Worm (Caenorhabditis elegans) whole organism, L4 larva: Measurements from ENCODE around the gene nipa-1.

Experiments used
- D1046.2 ChIP-seq: fragments of 200-800 bp; sonication (Bioruptor generic); IDR thresholded peaks from 2 replicates; pipeline ENCODE4 v1.3.6; 2022; ENCODE audit warnings: missing genetic modification characterization, missing compliant biosample characterization
- F10B5.3 ChIP-seq: sonication (generic microtip); optimal IDR thresholded peaks from 2 replicates; lab custom pipeline; 2016; ENCODE audit warnings: mild to moderate bottlenecking, missing genetic modification characterization, missing compliant biosample characterization
- F37D6.2 ChIP-seq: sonication (generic microtip); optimal IDR thresholded peaks from 2 replicates; lab custom pipeline; 2016; ENCODE audit warnings: mild to moderate bottlenecking, missing genetic modification characterization, missing compliant biosample characterization
- F44E2.7 ChIP-seq: fragments of 200-800 bp; sonication (Bioruptor generic); IDR thresholded peaks from 2 replicates; pipeline ENCODE4 v2.1.2; 2022; ENCODE audit warnings: missing genetic modification characterization, missing compliant biosample characterization
- T20F7.1 ChIP-seq: fragments of 200-800 bp; sonication (Bioruptor generic); optimal IDR thresholded peaks from 2 replicates; lab custom pipeline; 2018; ENCODE audit warnings: mild to moderate bottlenecking, missing genetic modification characterization, missing compliant biosample characterization
- Y5F2A.4 ChIP-seq: fragments of 200-800 bp; sonication (Bioruptor generic); optimal IDR thresholded peaks from 2 replicates; lab custom pipeline; 2018; ENCODE audit warnings: mild to moderate bottlenecking, missing genetic modification characterization, missing compliant biosample characterization
- ZK337.2 ChIP-seq: fragments of 200-800 bp; sonication (Bioruptor generic); IDR thresholded peaks from 2 replicates; pipeline ENCODE4 v1.3.6; 2022; ENCODE audit warnings: missing genetic modification reagents, missing genetic modification characterization, missing compliant biosample characterization
- ama-1 ChIP-seq: fragments of 150-350 bp; optimal IDR thresholded peaks from 2 replicates; lab custom pipeline; 2014; ENCODE audit warnings: inconsistent platforms, mixed read lengths
- attf-4 ChIP-seq: sonication (generic microtip); optimal IDR thresholded peaks from 3 replicates; lab custom pipeline; 2017; ENCODE audit warnings: missing biosample characterization, missing genetic modification characterization
- ceh-28 ChIP-seq: fragments of 150-350 bp; optimal IDR thresholded peaks from 2 replicates; lab custom pipeline; 2014; ENCODE audit warnings: missing biosample characterization, missing genetic modification reagents, missing genetic modification characterization
- ceh-32 ChIP-seq: sonication (generic microtip); optimal IDR thresholded peaks from 2 replicates; lab custom pipeline; 2016; ENCODE audit warnings: mild to moderate bottlenecking, missing genetic modification characterization, missing compliant biosample characterization; ENCODE audit not compliant: poor library complexity
- ceh-62 ChIP-seq: sonication (generic microtip); optimal IDR thresholded peaks from 2 replicates; lab custom pipeline; 2017; ENCODE audit warnings: missing biosample characterization, missing genetic modification characterization
- ces-1 ChIP-seq: fragments of 150-350 bp; sonication (generic microtip); optimal IDR thresholded peaks from 4 replicates; lab custom pipeline; 2014; ENCODE audit warnings: missing biosample characterization, missing genetic modification reagents, missing genetic modification characterization
- ctbp-1 ChIP-seq: fragments of 200-800 bp; sonication (Bioruptor generic); IDR thresholded peaks from 2 replicates; pipeline ENCODE4 v1.3.6; 2022; ENCODE audit warnings: missing genetic modification reagents, missing genetic modification characterization, missing compliant biosample characterization
- daf-12 ChIP-seq: fragments of 150-350 bp; optimal IDR thresholded peaks from 2 replicates; lab custom pipeline; 2014; ENCODE audit warnings: missing biosample characterization, missing genetic modification reagents, missing genetic modification characterization
- dmd-8 ChIP-seq: fragments of 200-800 bp; sonication (Bioruptor generic); IDR thresholded peaks from 2 replicates; pipeline ENCODE4 v1.3.6; 2022; ENCODE audit warnings: missing genetic modification characterization, missing compliant biosample characterization
- dve-1 ChIP-seq: sonication (generic microtip); optimal IDR thresholded peaks from 2 replicates; lab custom pipeline; 2017; ENCODE audit warnings: antibody characterized with exemption, mild to moderate bottlenecking, missing genetic modification characterization, missing compliant biosample characterization; ENCODE audit not compliant: insufficient read depth
- egl-43 ChIP-seq: fragments of 200-800 bp; sonication (Bioruptor generic); IDR thresholded peaks from 2 replicates; pipeline ENCODE4 v1.3.6; 2022; ENCODE audit warnings: missing genetic modification reagents, missing genetic modification characterization, missing compliant biosample characterization
- fkh-10 ChIP-seq: fragments of 150-350 bp; optimal IDR thresholded peaks from 2 replicates; lab custom pipeline; 2014; ENCODE audit warnings: missing biosample characterization, missing genetic modification reagents, missing genetic modification characterization
- gei-8 ChIP-seq: fragments of 200-800 bp; sonication (Bioruptor generic); optimal IDR thresholded peaks from 2 replicates; lab custom pipeline; 2018; ENCODE audit warnings: mild to moderate bottlenecking, missing genetic modification characterization, missing compliant biosample characterization
- hlh-11 ChIP-seq: fragments of 200-800 bp; sonication (Bioruptor generic); optimal IDR thresholded peaks from 2 replicates; lab custom pipeline; 2018; ENCODE audit warnings: mild to moderate bottlenecking, missing genetic modification characterization, missing compliant biosample characterization
- hlh-30 ChIP-seq: sonication (generic microtip); optimal IDR thresholded peaks from 2 replicates; lab custom pipeline; 2017; ENCODE audit warnings: antibody characterized with exemption, mild to moderate bottlenecking, missing genetic modification characterization, missing compliant biosample characterization; ENCODE audit not compliant: insufficient read depth
- lim-7 ChIP-seq: fragments of 200-800 bp; sonication (Bioruptor generic); IDR thresholded peaks from 2 replicates; pipeline ENCODE4 v1.3.6; 2022; ENCODE audit warnings: missing genetic modification characterization, missing compliant biosample characterization
- lin-13 ChIP-seq: fragments of 150-350 bp; optimal IDR thresholded peaks from 2 replicates; lab custom pipeline; 2014; ENCODE audit warnings: missing biosample characterization, missing genetic modification reagents, missing genetic modification characterization
- lin-38 ChIP-seq: fragments of 200-800 bp; sonication (Bioruptor generic); IDR thresholded peaks from 2 replicates; pipeline ENCODE4 v1.3.6; 2022; ENCODE audit warnings: missing genetic modification reagents, missing genetic modification characterization, missing compliant biosample characterization
- lin-39 ChIP-seq: fragments of 150-350 bp; optimal IDR thresholded peaks from 2 replicates; lab custom pipeline; 2014; ENCODE audit warnings: missing biosample characterization, missing genetic modification reagents, missing genetic modification characterization
- lsy-2 ChIP-seq, 2 experiments: fragments of 150-350 bp in 1 of 2; sonication (generic microtip) in 1 of 2; optimal IDR thresholded peaks; 2 replicates each; lab custom pipeline; 2014 to 2017; ENCODE audit warnings: missing biosample characterization in 2 of 2, missing genetic modification characterization in 2 of 2
- madf-5 ChIP-seq, 2 experiments: fragments of 200-800 bp; sonication (Bioruptor generic); IDR thresholded peaks; 2 replicates each; pipeline ENCODE4 v1.3.6; 2022; ENCODE audit warnings: missing compliant biosample characterization in 2 of 2, missing genetic modification characterization in 2 of 2
- madf-9 ChIP-seq: fragments of 200-800 bp; sonication (Bioruptor generic); conservative IDR thresholded peaks from 2 replicates; pipeline ENCODE4 v1.3.6; 2022; ENCODE audit warnings: missing genetic modification reagents, missing genetic modification characterization, missing compliant biosample characterization
- mdl-1 ChIP-seq, 2 experiments: fragments of 150-350 bp in 1 of 2; sonication (generic microtip) in 1 of 2; optimal IDR thresholded peaks; 2 replicates each; lab custom pipeline; 2014 to 2017; ENCODE audit warnings: missing biosample characterization in 2 of 2, missing genetic modification characterization in 2 of 2
- mdt-29 ChIP-seq: fragments of 200-800 bp; sonication (Bioruptor generic); IDR thresholded peaks from 2 replicates; pipeline ENCODE4 v1.3.6; 2022; ENCODE audit warnings: missing genetic modification reagents, missing genetic modification characterization, missing compliant biosample characterization
- mxl-3 ChIP-seq: fragments of 200-800 bp; sonication (Bioruptor generic); optimal IDR thresholded peaks from 2 replicates; lab custom pipeline; 2018; ENCODE audit warnings: mild to moderate bottlenecking, missing genetic modification characterization, missing compliant biosample characterization
- nhr-77 ChIP-seq: fragments of 150-350 bp; optimal IDR thresholded peaks from 2 replicates; lab custom pipeline; 2014; ENCODE audit warnings: missing biosample characterization, missing genetic modification characterization
- pha-4 ChIP-seq, 2 experiments: fragments of 150-350 bp in 1 of 2; fragments of 200-800 bp in 1 of 2; sonication (Bioruptor generic) in 1 of 2; IDR thresholded peaks in 1 of 2; optimal IDR thresholded peaks in 1 of 2; 2 replicates each; pipeline versions ENCODE4 v1.3.6 to Lab custom; 2014 to 2022; ENCODE audit warnings: missing genetic modification characterization in 2 of 2, missing genetic modification reagents in 2 of 2, missing biosample characterization in 1 of 2, missing compliant biosample characterization in 1 of 2
- php-3 ChIP-seq: fragments of 200-800 bp; sonication (Bioruptor generic); IDR thresholded peaks from 2 replicates; pipeline ENCODE4 v1.3.6; 2022; ENCODE audit warnings: missing genetic modification reagents, missing genetic modification characterization, missing compliant biosample characterization
- pqm-1 ChIP-seq: sonication (generic microtip); optimal IDR thresholded peaks from 2 replicates; lab custom pipeline; 2017; ENCODE audit warnings: missing biosample characterization, missing genetic modification characterization
- saeg-2 ChIP-seq: fragments of 200-800 bp; sonication (Bioruptor generic); IDR thresholded peaks from 2 replicates; pipeline ENCODE4 v1.3.6; 2022; ENCODE audit warnings: missing genetic modification reagents, missing genetic modification characterization, missing compliant biosample characterization
- snpc-1.2 ChIP-seq: fragments of 200-800 bp; sonication (Bioruptor generic); IDR thresholded peaks from 2 replicates; pipeline ENCODE4 v1.3.6; 2022; ENCODE audit warnings: missing genetic modification reagents, missing genetic modification characterization, missing compliant biosample characterization
- snpc-4 ChIP-seq: fragments of 150-350 bp; optimal IDR thresholded peaks from 2 replicates; lab custom pipeline; 2014; ENCODE audit warnings: missing biosample characterization, missing genetic modification characterization
- tra-1 ChIP-seq: fragments of 200-800 bp; sonication (Bioruptor generic); IDR thresholded peaks from 2 replicates; pipeline ENCODE4 v1.3.6; 2022; ENCODE audit warnings: missing genetic modification reagents, missing genetic modification characterization, missing compliant biosample characterization
- zag-1 ChIP-seq: fragments of 150-350 bp; optimal IDR thresholded peaks from 2 replicates; lab custom pipeline; 2014; ENCODE audit warnings: missing biosample characterization, missing genetic modification characterization
- zfp-3 ChIP-seq: fragments of 200-800 bp; sonication (Bioruptor generic); conservative IDR thresholded peaks from 2 replicates; pipeline ENCODE4 v1.3.6; 2022; ENCODE audit warnings: missing genetic modification reagents, missing genetic modification characterization, missing compliant biosample characterization
- zip-11 ChIP-seq: fragments of 200-800 bp; sonication (Bioruptor generic); IDR thresholded peaks from 2 replicates; pipeline ENCODE4 v1.3.6; 2022; ENCODE audit warnings: missing genetic modification characterization, missing compliant biosample characterization

Gene nipa-1

ce11 chrIII:3152848-3153247, 25.9 kb upstream of the nipa-1 start, which contains the start of gene C44B11.6:
TSS of gene C44B11.6 (plus strand) at chrIII:3153148.
- TF ChIP-seq lim-7 (GFP tag; lab: Robert Waterston, UW) (no peak), php-3 (GFP tag; lab: Robert Waterston, UW) (no peak), snpc-4 (tag; lab: Kevin White, UChicago) (no peak), F44E2.7 (GFP tag; lab: Robert Waterston, UW) (no peak), zag-1 (no peak), mdl-1 (tag; optimal IDR thresholded peaks at IDR 0.05; lab: Kevin White, UChicago) (no peak)

DNA sequence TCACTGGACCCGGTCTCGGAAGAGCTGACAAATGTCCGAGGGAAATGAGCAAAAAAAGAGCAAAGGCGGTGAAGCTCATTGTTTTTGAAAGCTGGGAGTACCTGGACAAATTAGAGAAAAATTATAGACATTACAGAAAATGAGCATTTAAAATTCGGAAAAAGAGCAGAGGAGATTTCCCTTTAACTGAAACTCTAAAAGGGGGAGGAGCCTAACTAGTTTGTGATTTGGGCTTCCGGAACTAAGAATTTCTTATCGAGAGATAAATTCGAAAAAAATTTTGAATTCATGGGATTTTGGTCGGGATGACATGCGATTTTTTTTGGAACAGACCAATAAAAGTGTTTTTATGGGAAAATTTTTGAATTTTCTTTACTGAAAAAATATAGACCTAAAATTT, 16.7 kb upstream of the nipa-1 start, which contains the start of gene C44B11.4:
Gene C44B11.4, minus strand, starts transcription at position 101 of the 400 bp plus-strand sequence.
- TF ChIP-seq ama-1 (lab: Kevin White, UChicago) (no peak), D1046.2 (GFP tag; lab: Robert Waterston, UW) (no peak), F10B5.3 (tag; lab: Kevin White, UChicago) (no peak), ZK337.2 (GFP tag; lab: Robert Waterston, UW) (no peak), ces-1 (GFP tag; lab: Kevin White, UChicago) (no peak), dve-1 (tag; lab: Kevin White, UChicago) (no peak), attf-4 (tag; lab: Kevin White, UChicago) (no peak), lsy-2 (tag; optimal IDR thresholded peaks at IDR 0.05; lab: Kevin White, UChicago) (no peak), T20F7.1 (GFP tag; lab: Kevin White, UChicago) (no peak), snpc-4 (tag; lab: Kevin White, UChicago) (no peak), pha-4 (GFP tag; IDR thresholded peaks at IDR 0.05; lab: Robert Waterston, UW) (no peak), pha-4 (tag; optimal IDR thresholded peaks at IDR 0.05; lab: Kevin White, UChicago) (no peak)

DNA sequence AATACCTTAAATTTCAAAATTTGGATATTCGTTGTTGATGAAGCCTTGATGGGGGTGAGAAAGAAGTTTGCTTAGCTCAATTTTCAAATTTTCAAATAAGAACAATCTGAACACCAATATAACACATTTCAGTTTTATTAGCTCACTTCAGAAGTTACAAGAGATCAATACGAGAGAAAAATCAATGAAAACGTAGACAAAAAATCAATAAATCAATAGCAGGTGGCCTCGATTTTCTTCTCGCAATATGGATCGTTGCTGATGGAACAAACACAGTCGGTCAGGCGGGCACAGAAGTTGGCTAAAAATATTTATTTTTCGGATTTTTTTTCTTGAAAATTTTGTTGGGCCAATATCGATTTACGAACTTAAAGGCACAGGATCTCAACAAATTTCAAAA, 15.2 kb upstream of the nipa-1 start:
- TF ChIP-seq egl-43 (no peak), ceh-28 (tag; lab: Kevin White, UChicago) (peak; percentile 91)

- TF ChIP-seq ceh-32: no peak
- no peak for TF ChIP-seq ceh-62 (tag; lab: Kevin White, UChicago)
- TF ChIP-seq pqm-1 (tag; lab: Kevin White, UChicago): no peak
- TF ChIP-seq nhr-77 (tag; lab: Kevin White, UChicago): no peak
- no peak for TF ChIP-seq lin-39
- no peak for TF ChIP-seq saeg-2 (GFP tag; lab: Robert Waterston, UW)
- TF ChIP-seq tra-1 (GFP tag; lab: Robert Waterston, UW): no peak
- no peak for TF ChIP-seq F37D6.2
- no peak for TF ChIP-seq ctbp-1
- no peak for TF ChIP-seq lin-38 (GFP tag; lab: Robert Waterston, UW)
- TF ChIP-seq madf-9 (GFP tag; lab: Robert Waterston, UW): no peak
- no peak for TF ChIP-seq daf-12 (tag; lab: Kevin White, UChicago)
- TF ChIP-seq mxl-3 (GFP tag; lab: Kevin White, UChicago): no peak
- TF ChIP-seq gei-8 (GFP tag; lab: Kevin White, UChicago): no peak
Measured at ce11 chrIII:3140227-3140626, 13.3 kb upstream of the nipa-1 start.

- TF ChIP-seq Y5F2A.4 (GFP tag; lab: Kevin White, UChicago) (no peak), mdt-29 (GFP tag; lab: Robert Waterston, UW) (no peak), T20F7.1 (GFP tag; lab: Kevin White, UChicago) (no peak), hlh-11 (tag; lab: Kevin White, UChicago) (no peak), zag-1 (no peak), tra-1 (GFP tag; lab: Robert Waterston, UW) (no peak), mxl-3 (GFP tag; lab: Kevin White, UChicago) (no peak), lsy-2 (tag; optimal IDR thresholded peaks at IDR 0.05; lab: Kevin White, UChicago) (peak in 1 of 2 experiments; percentile 20), dmd-8 (GFP tag; lab: Robert Waterston, UW) (no peak), ctbp-1 (0 out of 2 replicates have a peak, but pooled peaks have one; percentile 29), zip-11 (GFP tag; lab: Robert Waterston, UW) (no peak), hlh-30 (tag; lab: Kevin White, UChicago) (no peak), egl-43 (no peak), fkh-10 (no peak), zfp-3 (no peak), D1046.2 (GFP tag; lab: Robert Waterston, UW) (no peak), ama-1 (lab: Kevin White, UChicago) (no peak), lin-13 (GFP tag; lab: Kevin White, UChicago) (no peak), lin-39 (no peak), madf-5 (GFP tag; IDR thresholded peaks at IDR 0.05; lab: Robert Waterston, UW) (no peak), snpc-1.2 (no peak)
Measured at ce11 chrIII:3139144-3139543, 12.2 kb upstream of the nipa-1 start, which contains the start of gene mec-12. TSS of gene mec-12 (minus strand) at chrIII:3139234.
